Worm (Caenorhabditis elegans) whole organism, L4 larva: Measurements from ENCODE around the gene C17H11.2.

Experiments used
- F10B5.3 ChIP-seq: sonication (generic microtip); optimal IDR thresholded peaks from 2 replicates; lab custom pipeline; 2016; ENCODE audit warnings: mild to moderate bottlenecking, missing genetic modification characterization, missing compliant biosample characterization
- Y105C5A.15 ChIP-seq: fragments of 200-800 bp; sonication (Bioruptor generic); IDR thresholded peaks from 2 replicates; pipeline ENCODE4 v1.3.6; 2022; ENCODE audit warnings: missing genetic modification characterization, missing compliant biosample characterization
- ZK337.2 ChIP-seq: fragments of 200-800 bp; sonication (Bioruptor generic); IDR thresholded peaks from 2 replicates; pipeline ENCODE4 v1.3.6; 2022; ENCODE audit warnings: missing genetic modification reagents, missing genetic modification characterization, missing compliant biosample characterization
- aha-1 ChIP-seq: fragments of 150-350 bp; peaks from one replicate; lab custom pipeline; 2014; ENCODE audit warnings: missing biosample characterization, missing genetic modification characterization
- ceh-20 ChIP-seq: fragments of 200-800 bp; sonication (Bioruptor generic); IDR thresholded peaks from 2 replicates; pipeline ENCODE4 v1.3.6; 2022; ENCODE audit warnings: missing genetic modification reagents, missing genetic modification characterization, missing compliant biosample characterization
- ceh-32 ChIP-seq: sonication (generic microtip); optimal IDR thresholded peaks from 2 replicates; lab custom pipeline; 2016; ENCODE audit warnings: mild to moderate bottlenecking, missing genetic modification characterization, missing compliant biosample characterization; ENCODE audit not compliant: poor library complexity
- daf-12 ChIP-seq: fragments of 150-350 bp; optimal IDR thresholded peaks from 2 replicates; lab custom pipeline; 2014; ENCODE audit warnings: missing biosample characterization, missing genetic modification reagents, missing genetic modification characterization
- dmd-9 ChIP-seq: fragments of 200-800 bp; sonication (Bioruptor generic); IDR thresholded peaks from 2 replicates; pipeline ENCODE4 v1.3.6; 2022; ENCODE audit warnings: missing genetic modification reagents, missing genetic modification characterization, missing compliant biosample characterization
- dve-1 ChIP-seq: sonication (generic microtip); optimal IDR thresholded peaks from 2 replicates; lab custom pipeline; 2017; ENCODE audit warnings: antibody characterized with exemption, mild to moderate bottlenecking, missing genetic modification characterization, missing compliant biosample characterization; ENCODE audit not compliant: insufficient read depth
- egl-43 ChIP-seq: fragments of 200-800 bp; sonication (Bioruptor generic); IDR thresholded peaks from 2 replicates; pipeline ENCODE4 v1.3.6; 2022; ENCODE audit warnings: missing genetic modification reagents, missing genetic modification characterization, missing compliant biosample characterization
- fos-1 ChIP-seq: fragments of 150-350 bp; optimal IDR thresholded peaks from 2 replicates; lab custom pipeline; 2014; ENCODE audit warnings: missing biosample characterization, missing genetic modification characterization
- gei-8 ChIP-seq: fragments of 200-800 bp; sonication (Bioruptor generic); optimal IDR thresholded peaks from 2 replicates; lab custom pipeline; 2018; ENCODE audit warnings: mild to moderate bottlenecking, missing genetic modification characterization, missing compliant biosample characterization
- hif-1 ChIP-seq, 2 experiments: sonication (generic microtip); optimal IDR thresholded peaks; 2 replicates each; lab custom pipeline; 2016 to 2017; ENCODE audit warnings: missing compliant biosample characterization in 2 of 2, missing genetic modification characterization in 2 of 2, missing genetic modification reagents in 2 of 2, missing genotype in 2 of 2, mild to moderate bottlenecking in 1 of 2
- hlh-11 ChIP-seq: fragments of 200-800 bp; sonication (Bioruptor generic); optimal IDR thresholded peaks from 2 replicates; lab custom pipeline; 2018; ENCODE audit warnings: mild to moderate bottlenecking, missing genetic modification characterization, missing compliant biosample characterization
- jun-1 ChIP-seq: fragments of 150-350 bp; optimal IDR thresholded peaks from 2 replicates; lab custom pipeline; 2014; ENCODE audit warnings: missing biosample characterization, missing genetic modification reagents, missing genetic modification characterization
- lin-29 ChIP-seq: fragments of 200-800 bp; sonication (Bioruptor generic); IDR thresholded peaks from 2 replicates; pipeline ENCODE4 v1.3.6; 2022; ENCODE audit warnings: missing genetic modification reagents, missing genetic modification characterization, missing compliant biosample characterization
- lin-39 ChIP-seq: fragments of 150-350 bp; optimal IDR thresholded peaks from 2 replicates; lab custom pipeline; 2014; ENCODE audit warnings: missing biosample characterization, missing genetic modification reagents, missing genetic modification characterization
- mdt-29 ChIP-seq: fragments of 200-800 bp; sonication (Bioruptor generic); IDR thresholded peaks from 2 replicates; pipeline ENCODE4 v1.3.6; 2022; ENCODE audit warnings: missing genetic modification reagents, missing genetic modification characterization, missing compliant biosample characterization
- mep-1 ChIP-seq: fragments of 150-350 bp; sonication (generic microtip); optimal IDR thresholded peaks from 3 replicates; lab custom pipeline; 2014; ENCODE audit warnings: missing biosample characterization, missing genetic modification characterization
- mxl-2 ChIP-seq: fragments of 200-800 bp; sonication (Bioruptor generic); conservative IDR thresholded peaks from 2 replicates; pipeline ENCODE4 v1.3.6; 2022; ENCODE audit warnings: missing genetic modification reagents, missing genetic modification characterization, missing compliant biosample characterization
- mxl-3 ChIP-seq: fragments of 200-800 bp; sonication (Bioruptor generic); optimal IDR thresholded peaks from 2 replicates; lab custom pipeline; 2018; ENCODE audit warnings: mild to moderate bottlenecking, missing genetic modification characterization, missing compliant biosample characterization
- nhr-10 ChIP-seq: fragments of 150-350 bp; optimal IDR thresholded peaks from 2 replicates; lab custom pipeline; 2014; ENCODE audit warnings: missing biosample characterization, missing genetic modification characterization
- nhr-11 ChIP-seq: fragments of 150-350 bp; optimal IDR thresholded peaks from 2 replicates; lab custom pipeline; 2014; ENCODE audit warnings: missing biosample characterization, missing genetic modification characterization
- nhr-111 ChIP-seq: fragments of 200-800 bp; sonication (Bioruptor generic); optimal IDR thresholded peaks from 2 replicates; lab custom pipeline; 2018; ENCODE audit warnings: mild to moderate bottlenecking, missing genetic modification characterization, missing compliant biosample characterization
- nhr-237 ChIP-seq: sonication (generic microtip); optimal IDR thresholded peaks from 2 replicates; lab custom pipeline; 2017; ENCODE audit warnings: missing biosample characterization, missing genetic modification characterization
- nhr-28 ChIP-seq: fragments of 150-350 bp; optimal IDR thresholded peaks from 2 replicates; lab custom pipeline; 2014; ENCODE audit warnings: missing biosample characterization, missing genetic modification characterization
- php-3 ChIP-seq: fragments of 200-800 bp; sonication (Bioruptor generic); IDR thresholded peaks from 2 replicates; pipeline ENCODE4 v1.3.6; 2022; ENCODE audit warnings: missing genetic modification reagents, missing genetic modification characterization, missing compliant biosample characterization
- rbr-2 ChIP-seq: sonication (generic microtip); optimal IDR thresholded peaks from 2 replicates; lab custom pipeline; 2016; ENCODE audit warnings: missing genotype, missing genetic modification characterization, missing compliant biosample characterization
- sdz-12 ChIP-seq: fragments of 200-800 bp; sonication (Bioruptor generic); optimal IDR thresholded peaks from 2 replicates; lab custom pipeline; 2018; ENCODE audit warnings: mild to moderate bottlenecking, missing genetic modification characterization, missing compliant biosample characterization
- unc-62 ChIP-seq, 3 experiments: fragments of 150-350 bp in 1 of 3; sonication (generic microtip); optimal IDR thresholded peaks in 2 of 3; peaks in 1 of 3; 1 replicate in 1 of 3; 2 replicates in 2 of 3; lab custom pipeline; 2014 to 2017; ENCODE audit warnings: missing biosample characterization in 3 of 3, missing genetic modification characterization in 3 of 3, missing genetic modification reagents in 3 of 3, missing genotype in 1 of 3
- vab-7 ChIP-seq: fragments of 200-800 bp; sonication (Bioruptor generic); IDR thresholded peaks from 2 replicates; pipeline ENCODE4 v1.3.6; 2022; ENCODE audit warnings: missing genetic modification reagents, missing genetic modification characterization, missing compliant biosample characterization
- zfp-3 ChIP-seq: fragments of 200-800 bp; sonication (Bioruptor generic); conservative IDR thresholded peaks from 2 replicates; pipeline ENCODE4 v1.3.6; 2022; ENCODE audit warnings: missing genetic modification reagents, missing genetic modification characterization, missing compliant biosample characterization
- zip-11 ChIP-seq: fragments of 200-800 bp; sonication (Bioruptor generic); IDR thresholded peaks from 2 replicates; pipeline ENCODE4 v1.3.6; 2022; ENCODE audit warnings: missing genetic modification characterization, missing compliant biosample characterization
- ztf-11 ChIP-seq: fragments of 150-350 bp; optimal IDR thresholded peaks from 2 replicates; lab custom pipeline; 2014; ENCODE audit warnings: missing biosample characterization, missing genetic modification characterization

Gene C17H11.2

ce11 chrX:8210999-8211398 is 41.3 kb downstream of the C17H11.2 start, which contains the start of gene cdd-1 (continued):
- TF ChIP-seq mep-1 (tag; lab: Kevin White, UChicago) = peak; percentile 54

- TF ChIP-seq lin-29 (no peak), aha-1 (peak; percentile 91)
These were observed 44.8 kb downstream of the C17H11.2 start, which contains the start of gene C47D2.1 for ce11 chrX:8214424-8215115. Gene C47D2.1 (plus strand): TSS chrX:8215065.

ce11 chrX:8216957-8217356 is 47.2 kb downstream of the C17H11.2 start:
- TF ChIP-seq php-3 (GFP tag; lab: Robert Waterston, UW) (no peak), zip-11 (GFP tag; lab: Robert Waterston, UW) (no peak), daf-12 (tag; lab: Kevin White, UChicago) (no peak), Y105C5A.15 (GFP tag; lab: Robert Waterston, UW) (no peak), aha-1 (peak; percentile 42), lin-39 (tag; lab: Kevin White, UChicago) (no peak), vab-7 (GFP tag; lab: Robert Waterston, UW) (no peak), sdz-12 (GFP tag; lab: Kevin White, UChicago) (no peak), nhr-237 (tag; lab: Kevin White, UChicago) (no peak), mxl-3 (GFP tag; lab: Kevin White, UChicago) (no peak), jun-1 (tag; lab: Kevin White, UChicago) (no peak), hif-1 (tag; optimal IDR thresholded peaks at IDR 0.05; lab: Kevin White, UChicago) (no peak), ceh-32 (no peak), fos-1 (no peak), nhr-10 (tag; lab: Kevin White, UChicago) (no peak), unc-62 (GFP tag; optimal IDR thresholded peaks at IDR 0.05 in 1 of 2; lab: Kevin White, UChicago) (peak in 1 of 2 experiments; percentile 90), unc-62 (tag; optimal IDR thresholded peaks at IDR 0.05; lab: Kevin White, UChicago) (no peak)

ce11 chrX:8218653-8219052 is 48.9 kb downstream of the C17H11.2 start, which contains the start of gene K02A6.4:
Gene K02A6.4 (minus strand): TSS chrX:8218753.
- no peak for TF ChIP-seq gei-8 (GFP tag; lab: Kevin White, UChicago)
- TF ChIP-seq nhr-28 (tag; lab: Kevin White, UChicago) = no peak
- TF ChIP-seq ZK337.2 (GFP tag; lab: Robert Waterston, UW) = no peak
- no peak for TF ChIP-seq egl-43 (GFP tag; lab: Robert Waterston, UW)
- TF ChIP-seq jun-1 (tag; lab: Kevin White, UChicago) = no peak
- no peak for TF ChIP-seq ztf-11 (tag; lab: Kevin White, UChicago)
- TF ChIP-seq dmd-9 (GFP tag; lab: Robert Waterston, UW) = no peak
- TF ChIP-seq mxl-2 (GFP tag; lab: Robert Waterston, UW) = no peak
- no peak for TF ChIP-seq nhr-11 (tag; lab: Kevin White, UChicago)
- TF ChIP-seq F10B5.3 = no peak
- no peak for TF ChIP-seq rbr-2 (tag; lab: Kevin White, UChicago)
- TF ChIP-seq fos-1 = no peak
- TF ChIP-seq dve-1 = no peak
- TF ChIP-seq nhr-111 (GFP tag; lab: Kevin White, UChicago) = no peak
- TF ChIP-seq mdt-29 (GFP tag; lab: Robert Waterston, UW) = no peak
- no peak for TF ChIP-seq ceh-20 (GFP tag; lab: Robert Waterston, UW)
- TF ChIP-seq zfp-3 (GFP tag; lab: Robert Waterston, UW) = no peak
- no peak for TF ChIP-seq hlh-11 (tag; lab: Kevin White, UChicago)
